Worm (Caenorhabditis elegans) whole organism, young adult: ENCODE measurements around the gene C34B4.2.

Experiments
- B0336.3 ChIP-seq: fragments of 200-800 bp; sonication (Bioruptor generic); IDR thresholded peaks from 2 replicates; pipeline ENCODE4 v1.3.6; 2022; ENCODE audit warnings: missing genetic modification characterization, missing compliant biosample characterization
- F52B5.7 ChIP-seq: sonication (generic microtip); optimal IDR thresholded peaks from 2 replicates; lab custom pipeline; 2016; ENCODE audit warnings: mild to moderate bottlenecking, missing genetic modification characterization, missing compliant biosample characterization
- F57C9.4 ChIP-seq: sonication (generic microtip); optimal IDR thresholded peaks from 2 replicates; lab custom pipeline; 2017; ENCODE audit warnings: mild to moderate bottlenecking, missing genetic modification characterization, missing compliant biosample characterization
- lir-1 ChIP-seq: fragments of 200-800 bp; sonication (Bioruptor generic); conservative IDR thresholded peaks from 2 replicates; pipeline ENCODE4 v1.3.6; 2022; ENCODE audit warnings: missing genetic modification reagents, missing genetic modification characterization, missing compliant biosample characterization
- unc-130 ChIP-seq: sonication (generic microtip); optimal IDR thresholded peaks from 2 replicates; lab custom pipeline; 2016; ENCODE audit warnings: missing genetic modification reagents, missing genetic modification characterization, missing compliant biosample characterization

DNA sequence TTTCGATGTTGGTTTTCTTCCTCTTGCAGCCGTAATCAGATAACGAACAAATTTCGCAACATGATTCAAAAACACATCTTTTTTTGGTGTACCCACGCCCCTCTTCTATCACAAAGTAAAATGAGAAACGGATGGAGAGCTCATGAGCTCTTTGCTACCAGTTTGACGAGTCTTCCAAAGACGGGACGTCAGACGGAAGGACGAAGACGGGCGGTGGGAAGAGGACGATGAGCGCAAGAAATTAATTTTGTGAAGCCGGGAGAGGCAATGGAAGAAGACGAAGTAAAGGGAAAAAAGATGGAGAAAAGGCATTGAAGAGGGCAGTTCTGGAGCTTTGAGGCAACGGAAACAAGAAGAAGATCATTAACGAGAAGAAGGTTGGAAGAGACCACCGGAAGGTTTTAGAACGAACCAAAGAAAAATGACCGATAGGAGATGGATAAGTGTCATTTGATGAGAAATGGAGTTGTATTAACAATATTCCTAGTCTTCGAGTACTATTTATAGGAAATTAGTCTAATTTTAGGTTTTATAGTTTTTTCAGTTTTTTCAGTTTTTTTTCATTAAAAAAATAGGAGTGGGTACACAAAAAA is 28.8 kb downstream of the C34B4.2 start:
- no peak for TF ChIP-seq unc-130 (GFP tag; lab: Kevin White, UChicago)
- TF ChIP-seq B0336.3 (GFP tag; lab: Robert Waterston, UW) = no peak
- TF ChIP-seq F52B5.7 = no peak
- TF ChIP-seq F57C9.4 (tag; lab: Kevin White, UChicago) = no peak
- no peak for TF ChIP-seq lir-1 (GFP tag; lab: Robert Waterston, UW)
